Fruit fly (Drosophila melanogaster): ENCODE measurements around the gene CHOp24.

- TF ChIP-seq OdsH (GFP tag; optimal IDR thresholded peaks at IDR 0.05), result no peak
- TF ChIP-seq Dfd (GFP tag; optimal IDR thresholded peaks at IDR 0.05), result no peak
- no peak for TF ChIP-seq Abd-B (GFP tag; optimal IDR thresholded peaks at IDR 0.05)
- TF ChIP-seq tai (GFP tag; optimal IDR thresholded peaks at IDR 0.05), result no peak
- TF ChIP-seq pan (optimal IDR thresholded peaks at IDR 0.05), result no peak
- no peak for TF ChIP-seq HLH106 (tag; optimal IDR thresholded peaks at IDR 0.05)
- TF ChIP-seq Hnf4 (GFP tag; optimal IDR thresholded peaks at IDR 0.05), result no peak
- no peak for TF ChIP-seq Myc (optimal IDR thresholded peaks at IDR 0.05)
- TF ChIP-seq Jra (GFP tag; optimal IDR thresholded peaks at IDR 0.05), result no peak
- TF ChIP-seq fru (GFP tag; optimal IDR thresholded peaks at IDR 0.05), result no peak
- no peak for TF ChIP-seq usp (GFP tag; optimal IDR thresholded peaks at IDR 0.05)
- peak; percentile 1 for TF ChIP-seq psq (GFP tag; optimal IDR thresholded peaks at IDR 0.05)
- no peak for TF ChIP-seq dsf (GFP tag; optimal IDR thresholded peaks at IDR 0.05; ENCODE audit: borderline replicate concordance)
- TF ChIP-seq Dif (GFP tag; optimal IDR thresholded peaks at IDR 0.05; ENCODE audit: partially characterized antibody), result no peak
Observed at dm6 chrX:4493192-4493900, 47.4 kb upstream of the CHOp24 start.
